Worm (Caenorhabditis elegans): ENCODE results near the gene C18E9.5.

Gene C18E9.5

DNA sequence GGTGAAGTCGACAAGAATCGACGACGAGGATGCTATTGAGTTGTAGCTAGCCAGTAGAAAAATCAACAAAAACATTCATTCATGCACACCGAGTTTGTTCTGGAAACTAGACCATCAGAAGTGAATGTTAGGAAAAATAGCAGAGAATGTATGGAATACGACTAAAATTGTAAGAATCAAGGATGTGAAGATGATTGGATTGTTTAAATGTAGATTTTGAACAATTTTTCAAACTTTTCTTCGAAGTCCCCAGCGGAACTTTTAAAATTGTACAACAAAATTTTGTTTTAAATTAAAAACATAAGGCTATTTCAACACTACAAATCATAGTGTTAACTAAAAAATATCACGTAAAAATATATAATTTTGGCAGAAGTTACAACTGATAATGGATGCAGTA lies 12.9 kb downstream of the C18E9.5 start, which contains the start of gene C18E9.7:
C18E9.7 (minus strand) TSS at position 101 of the 400 bp plus-strand sequence.
- TF ChIP-seq sea-2 (GFP tag; optimal IDR thresholded peaks at IDR 0.05) (no peak), egl-27 (tag; optimal IDR thresholded peaks at IDR 0.05) (no peak), lin-15B (tag; optimal IDR thresholded peaks at IDR 0.05) (no peak), nhr-12 (tag; optimal IDR thresholded peaks at IDR 0.05) (no peak), nfya-1 (tag; optimal IDR thresholded peaks at IDR 0.05; ENCODE audit: insufficient read depth) (no peak), mml-1 (tag; optimal IDR thresholded peaks at IDR 0.05) (no peak), pqm-1 (tag; optimal IDR thresholded peaks at IDR 0.05) (no peak), elt-1 (tag; optimal IDR thresholded peaks at IDR 0.05) (no peak), mdl-1 (tag; optimal IDR thresholded peaks at IDR 0.05) (no peak), ztf-4 (tag; optimal IDR thresholded peaks at IDR 0.05) (no peak), nhr-43 (tag; optimal IDR thresholded peaks at IDR 0.05; ENCODE audit: poor library complexity, severe bottlenecking) (no peak), nhr-76 (tag; optimal IDR thresholded peaks at IDR 0.05) (no peak), ceh-28 (tag; optimal IDR thresholded peaks at IDR 0.05) (no peak), egl-5 (tag; optimal IDR thresholded peaks at IDR 0.05) (no peak)

DNA sequence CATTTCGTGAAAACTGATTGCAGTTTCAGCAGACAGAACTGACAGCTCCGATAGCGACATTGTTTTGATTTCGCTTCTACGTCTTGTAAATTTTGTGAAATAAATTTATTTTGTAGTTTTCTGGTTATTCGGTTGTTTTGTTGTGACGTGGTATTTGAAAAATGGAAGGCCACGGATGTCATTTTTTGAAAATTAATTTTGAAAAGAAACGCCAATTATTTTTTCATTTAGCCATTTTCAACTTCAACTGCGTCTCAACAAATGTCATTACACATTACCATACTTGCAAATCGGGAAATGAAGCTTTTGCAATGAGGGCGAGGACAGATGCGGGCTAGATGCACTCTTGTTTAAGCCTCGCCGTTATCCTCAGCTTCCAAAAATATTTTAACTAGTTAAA lies 18.2 kb downstream of the C18E9.5 start, which contains the start of gene C18E9.8:
C18E9.8 (minus strand) TSS at position 101 of the 400 bp plus-strand sequence.
- peak; percentile 36 for TF ChIP-seq elt-2 (tag; optimal IDR thresholded peaks at IDR 0.05)
- no peak for TF ChIP-seq sea-2 (GFP tag; optimal IDR thresholded peaks at IDR 0.05)

DNA sequence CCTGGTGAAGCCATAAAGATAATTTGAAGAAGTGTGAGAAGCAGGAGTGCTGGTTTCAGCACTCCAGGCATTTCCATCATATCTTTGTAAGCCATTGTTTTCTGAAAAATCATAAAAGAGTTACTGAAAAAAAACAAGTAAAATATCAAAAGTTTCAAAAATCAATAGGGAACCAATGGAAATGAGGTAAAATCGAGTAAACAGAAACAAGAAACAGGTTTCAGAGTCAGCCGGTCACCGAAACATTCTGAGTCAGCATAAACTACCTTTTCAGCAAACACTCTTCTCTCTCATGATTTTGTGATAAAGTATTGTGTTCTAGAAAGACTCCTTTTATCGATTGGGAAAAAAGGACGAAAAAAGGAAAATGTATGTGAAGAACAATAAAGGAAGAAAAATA lies 19.7 kb downstream of the C18E9.5 start, which contains the start of gene C18E9.9:
C18E9.9 (minus strand) TSS at position 101 of the 400 bp plus-strand sequence.
- TF ChIP-seq nfya-1 (tag; optimal IDR thresholded peaks at IDR 0.05; ENCODE audit: insufficient read depth) = no peak
- no peak for TF ChIP-seq mml-1 (tag; optimal IDR thresholded peaks at IDR 0.05)
- no peak for TF ChIP-seq nhr-23 (tag; optimal IDR thresholded peaks at IDR 0.05)
- peak; percentile 12 for TF ChIP-seq elt-2 (tag; optimal IDR thresholded peaks at IDR 0.05)
- peak; percentile 21 for TF ChIP-seq pqm-1 (tag; optimal IDR thresholded peaks at IDR 0.05)
- TF ChIP-seq lin-15B (tag; optimal IDR thresholded peaks at IDR 0.05) = no peak
- peak; percentile 20 for TF ChIP-seq pha-4 (tag; optimal IDR thresholded peaks at IDR 0.05)

DNA sequence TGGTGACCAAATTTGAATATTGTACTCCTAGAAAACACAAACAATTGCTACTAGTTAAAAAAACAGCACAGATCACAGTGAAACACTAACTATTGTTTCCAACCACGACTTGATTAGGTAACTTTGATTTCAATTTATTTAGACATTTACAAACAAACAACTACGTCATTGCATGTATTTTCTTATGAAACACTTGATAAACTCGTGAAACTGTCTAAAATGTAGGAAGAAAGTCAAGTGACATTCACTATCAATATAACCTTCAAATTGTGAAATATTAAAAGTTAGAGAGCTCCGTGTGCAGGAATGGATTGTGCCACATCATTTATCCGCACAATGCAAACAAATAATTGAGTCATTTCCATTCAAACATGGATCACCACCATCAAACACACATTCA lies 20.5 kb downstream of the C18E9.5 start:
- TF ChIP-seq lsy-12 (tag; optimal IDR thresholded peaks at IDR 0.05) (no peak), ztf-11 (tag; optimal IDR thresholded peaks at IDR 0.05) (no peak), daf-12 (tag; optimal IDR thresholded peaks at IDR 0.05) (no peak), ZK546.5 (tag; optimal IDR thresholded peaks at IDR 0.05) (no peak), nhr-76 (tag; optimal IDR thresholded peaks at IDR 0.05) (no peak), aly-2 (tag; optimal IDR thresholded peaks at IDR 0.05) (no peak), ceh-28 (tag; optimal IDR thresholded peaks at IDR 0.05) (no peak), mdl-1 (tag; optimal IDR thresholded peaks at IDR 0.05) (no peak), ceh-9 (tag; optimal IDR thresholded peaks at IDR 0.05) (no peak), R02D3.7 (tag; optimal IDR thresholded peaks at IDR 0.05) (no peak), pha-4 (tag; optimal IDR thresholded peaks at IDR 0.05) (peak; percentile 65), fos-1 (tag; optimal IDR thresholded peaks at IDR 0.05) (no peak), hmg-11 (tag; optimal IDR thresholded peaks at IDR 0.05) (no peak), elt-3 (tag; optimal IDR thresholded peaks at IDR 0.05) (no peak), mml-1 (tag; optimal IDR thresholded peaks at IDR 0.05) (no peak), nhr-237 (tag; optimal IDR thresholded peaks at IDR 0.05) (no peak), jun-1 (tag; optimal IDR thresholded peaks at IDR 0.05) (peak; percentile 28), pqm-1 (tag; optimal IDR thresholded peaks at IDR 0.05) (peak; percentile 38), nhr-23 (tag; optimal IDR thresholded peaks at IDR 0.05) (no peak), ztf-4 (tag; optimal IDR thresholded peaks at IDR 0.05) (no peak), lin-39 (tag; optimal IDR thresholded peaks at IDR 0.05) (no peak), nhr-43 (tag; optimal IDR thresholded peaks at IDR 0.05; ENCODE audit: poor library complexity, severe bottlenecking) (no peak), ceh-82 (tag; optimal IDR thresholded peaks at IDR 0.05) (no peak), nhr-25 (tag; optimal IDR thresholded peaks at IDR 0.05) (no peak), unc-39 (tag; optimal IDR thresholded peaks at IDR 0.05) (no peak), elt-2 (tag; optimal IDR thresholded peaks at IDR 0.05) (peak; percentile 43), lin-15B (tag; optimal IDR thresholded peaks at IDR 0.05) (no peak), egl-27 (tag; optimal IDR thresholded peaks at IDR 0.05) (no peak)

DNA sequence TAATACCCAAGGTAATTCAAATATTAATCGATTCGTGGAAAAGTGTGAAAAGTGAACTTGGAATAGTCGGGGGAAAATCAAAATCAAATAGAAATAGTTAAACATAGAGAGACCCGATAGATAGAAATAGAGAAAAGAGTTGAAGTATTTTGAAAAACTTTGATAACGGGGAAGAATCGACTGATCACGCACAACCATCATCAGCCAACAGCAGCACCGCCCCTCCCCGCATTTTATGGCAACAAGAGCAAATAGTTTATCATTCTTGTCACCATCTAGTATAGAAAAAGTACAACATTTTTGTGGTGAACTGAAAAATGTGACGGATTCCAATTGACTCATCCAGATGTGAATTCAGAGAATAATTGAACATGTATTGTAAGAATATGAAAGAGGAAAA lies 21.8 kb downstream of the C18E9.5 start:
- peak; percentile 68 for TF ChIP-seq pqm-1 (tag; optimal IDR thresholded peaks at IDR 0.05)
- peak; percentile 71 for TF ChIP-seq elt-2 (tag; optimal IDR thresholded peaks at IDR 0.05)
- no peak for TF ChIP-seq daf-12 (tag; optimal IDR thresholded peaks at IDR 0.05)
